Worm (Caenorhabditis elegans) whole organism, midembryonic: ENCODE measurements around the gene W09G10.9.

Experiments
- flt-1 ChIP-seq: fragments of 200-800 bp; sonication (Bioruptor generic); IDR thresholded peaks from 2 replicates; pipeline ENCODE4 v1.3.6; 2022; ENCODE audit warnings: missing genetic modification characterization, missing compliant biosample characterization
- med-1 ChIP-seq: sonication (generic microtip); optimal IDR thresholded peaks from 2 replicates; lab custom pipeline; 2017; ENCODE audit warnings: missing genetic modification characterization, mild to moderate bottlenecking, missing compliant biosample characterization, antibody characterized with exemption, missing genetic modification reagents; ENCODE audit not compliant: insufficient read depth
- ztf-23 ChIP-seq: fragments of 200-800 bp; sonication (Bioruptor generic); IDR thresholded peaks from 2 replicates; pipeline ENCODE4 v1.3.6; 2022; ENCODE audit warnings: missing genetic modification reagents, missing genetic modification characterization, missing compliant biosample characterization

- no peak for TF ChIP-seq med-1 (GFP tag; lab: Kevin White, UChicago)
- TF ChIP-seq ztf-23, result no peak
- TF ChIP-seq flt-1 (GFP tag; lab: Robert Waterston, UW), result no peak
Observed at ce11 chrII:3472817-3473216, 48.8 kb upstream of the W09G10.9 start, which contains the start of gene Y49F6B.6.
